Worm (Caenorhabditis elegans): ENCODE measurements around the gene cpt-6.

DNA sequence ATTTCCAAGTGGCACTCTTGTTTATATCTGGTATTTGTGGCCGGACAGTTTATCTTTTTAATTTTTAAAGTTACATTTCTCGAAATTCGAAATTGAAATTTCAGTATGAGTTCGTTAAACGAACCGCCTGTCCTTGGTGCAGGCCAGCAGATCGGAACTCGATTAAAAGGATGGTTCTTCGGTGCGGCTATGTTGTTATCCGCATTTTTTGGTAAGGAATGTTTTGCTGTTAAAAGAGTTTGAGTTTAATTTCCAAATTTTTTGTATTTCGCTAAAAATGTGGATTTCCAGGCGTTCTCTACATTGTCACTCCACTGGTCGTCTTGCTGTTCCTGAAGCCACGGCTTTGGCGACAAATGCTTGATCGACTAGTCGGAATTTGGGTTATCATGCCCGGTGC is 40.6 kb downstream of the cpt-6 start, which contains the start of gene acl-9:
- no peak for TF ChIP-seq ces-1 (GFP tag; optimal IDR thresholded peaks at IDR 0.05)
- TF ChIP-seq nhr-12 (tag; optimal IDR thresholded peaks at IDR 0.05) = no peak
- TF ChIP-seq rnt-1 (tag; optimal IDR thresholded peaks at IDR 0.05) = no peak
- TF ChIP-seq mdl-1 (tag; optimal IDR thresholded peaks at IDR 0.05) = no peak
- no peak for TF ChIP-seq nhr-77 (tag; optimal IDR thresholded peaks at IDR 0.05)
- TF ChIP-seq aly-2 (tag; optimal IDR thresholded peaks at IDR 0.05) = no peak
- TF ChIP-seq unc-62 (GFP tag; optimal IDR thresholded peaks at IDR 0.05) = no peak

Measured in whole organism, L1 larva.